Fruit fly (Drosophila melanogaster) whole organism, embryonic: ENCODE results near the gene nerfin-2.

ENCODE experiments used
- Ada2b ChIP-seq: fragments of 200-800 bp; sonication (Bioruptor generic); IDR thresholded peaks from 2 replicates; pipeline ENCODE4 v1.3.6; 2022; ENCODE audit warnings: missing biosample characterization, missing genetic modification characterization
- Blimp-1 ChIP-seq: fragments of 200-800 bp; sonication (Bioruptor generic); optimal IDR thresholded peaks from 3 replicates; lab custom pipeline; 2018; ENCODE audit warnings: missing biosample characterization, missing genetic modification characterization, mild to moderate bottlenecking, moderate library complexity, missing genetic modification reagents
- CG10274 ChIP-seq: fragments of 200-800 bp; sonication (Bioruptor generic); optimal IDR thresholded peaks from 3 replicates; lab custom pipeline; 2017; ENCODE audit warnings: missing biosample characterization, mild to moderate bottlenecking, missing genetic modification characterization
- CG11398 ChIP-seq: fragments of 200-800 bp; sonication (Bioruptor generic); optimal IDR thresholded peaks from 2 replicates; lab custom pipeline; 2016; ENCODE audit warnings: missing biosample characterization, missing genetic modification characterization
- CG11695 ChIP-seq: fragments of 200-800 bp; sonication (Bioruptor generic); IDR thresholded peaks from 3 replicates; pipeline ENCODE4 v1.3.6; 2022; ENCODE audit warnings: missing biosample characterization, missing genetic modification characterization
- CG11696 ChIP-seq: fragments of 200-800 bp; sonication (Bioruptor generic); IDR thresholded peaks from 2 replicates; pipeline ENCODE4 v1.3.6; 2022; ENCODE audit warnings: missing biosample characterization, missing genetic modification characterization
- CG12104 ChIP-seq: fragments of 200-800 bp; sonication (Bioruptor generic); optimal IDR thresholded peaks from 3 replicates; lab custom pipeline; 2016; ENCODE audit warnings: missing biosample characterization, missing genetic modification characterization
- CG12219 ChIP-seq: fragments of 200-800 bp; sonication (Bioruptor generic); optimal IDR thresholded peaks from 3 replicates; lab custom pipeline; 2018; ENCODE audit warnings: missing biosample characterization, mild to moderate bottlenecking, missing genetic modification characterization
- CG12391 ChIP-seq: fragments of 200-800 bp; sonication (Bioruptor generic); optimal IDR thresholded peaks from 3 replicates; lab custom pipeline; 2018; ENCODE audit warnings: missing biosample characterization, mild to moderate bottlenecking, missing genetic modification characterization, moderate library complexity
- CG13624 ChIP-seq: fragments of 200-800 bp; sonication (Bioruptor generic); optimal IDR thresholded peaks from 2 replicates; lab custom pipeline; 2016; ENCODE audit warnings: missing biosample characterization, missing genetic modification characterization
- CG13775 ChIP-seq: fragments of 200-800 bp; sonication (Bioruptor generic); optimal IDR thresholded peaks from 3 replicates; lab custom pipeline; 2017; ENCODE audit warnings: missing biosample characterization, mild to moderate bottlenecking, missing genetic modification characterization
- CG14965 ChIP-seq: fragments of 200-800 bp; sonication (Bioruptor generic); optimal IDR thresholded peaks from 2 replicates; lab custom pipeline; 2016; ENCODE audit warnings: missing biosample characterization, missing genetic modification characterization, borderline replicate concordance
- CG17568 ChIP-seq: fragments of 200-800 bp; sonication (Bioruptor generic); optimal IDR thresholded peaks from 2 replicates; lab custom pipeline; 2018; ENCODE audit warnings: missing biosample characterization, mild to moderate bottlenecking, missing genetic modification characterization, moderate library complexity
- CG17912 ChIP-seq: fragments of 200-800 bp; sonication (Bioruptor generic); optimal IDR thresholded peaks from 2 replicates; lab custom pipeline; 2018; ENCODE audit warnings: missing biosample characterization, mild to moderate bottlenecking, missing genetic modification characterization
- CG1792 ChIP-seq: fragments of 200-800 bp; sonication (Bioruptor generic); optimal IDR thresholded peaks from 2 replicates; lab custom pipeline; 2016; ENCODE audit warnings: missing biosample characterization, missing genetic modification characterization
- CG1832 ChIP-seq: fragments of 200-800 bp; sonication (Bioruptor generic); optimal IDR thresholded peaks from 2 replicates; lab custom pipeline; 2017; ENCODE audit warnings: missing biosample characterization, mild to moderate bottlenecking, missing genetic modification characterization, inconsistent platforms
- CG18764 ChIP-seq: fragments of 200-800 bp; sonication (Bioruptor generic); optimal IDR thresholded peaks from 3 replicates; lab custom pipeline; 2016; ENCODE audit warnings: missing biosample characterization, missing genetic modification characterization
- CG2199 ChIP-seq: fragments of 200-800 bp; sonication (Bioruptor generic); IDR thresholded peaks from 3 replicates; pipeline ENCODE4 v1.3.6; 2022; ENCODE audit warnings: missing biosample characterization, missing genetic modification characterization
- CG31388 ChIP-seq: fragments of 200-800 bp; sonication (Bioruptor generic); optimal IDR thresholded peaks from 2 replicates; lab custom pipeline; 2016; ENCODE audit warnings: missing biosample characterization, missing genetic modification characterization
- CG3838 ChIP-seq: fragments of 200-800 bp; sonication (Bioruptor generic); optimal IDR thresholded peaks from 3 replicates; lab custom pipeline; 2016; ENCODE audit warnings: missing biosample characterization, missing genetic modification characterization
- CG6175 ChIP-seq: fragments of 200-800 bp; sonication (Bioruptor generic); IDR thresholded peaks from 3 replicates; pipeline ENCODE4 v1.3.6; 2022; ENCODE audit warnings: missing biosample characterization, missing genetic modification characterization
- Chrac-16 ChIP-seq: fragments of 200-800 bp; sonication (Bioruptor generic); optimal IDR thresholded peaks from 3 replicates; lab custom pipeline; 2016; ENCODE audit warnings: missing biosample characterization, missing genetic modification characterization
- Dp ChIP-seq: fragments of 200-800 bp; sonication (Bioruptor generic); optimal IDR thresholded peaks from 2 replicates; lab custom pipeline; 2018; ENCODE audit warnings: missing biosample characterization, mild to moderate bottlenecking, missing genetic modification characterization, moderate library complexity
- Dref ChIP-seq: fragments of 200-800 bp; sonication (Bioruptor generic); IDR thresholded peaks from 2 replicates; pipeline ENCODE4 v1.3.6; 2022; ENCODE audit warnings: missing biosample characterization, missing genetic modification characterization
- E2f1 ChIP-seq: fragments of 200-800 bp; sonication (Bioruptor generic); IDR thresholded peaks from 2 replicates; pipeline ENCODE4 v1.3.6; 2022; ENCODE audit warnings: missing biosample characterization, missing genetic modification characterization
- Hey ChIP-seq: fragments of 200-800 bp; sonication (Bioruptor generic); optimal IDR thresholded peaks from 3 replicates; lab custom pipeline; 2018; ENCODE audit warnings: missing biosample characterization, mild to moderate bottlenecking, missing genetic modification characterization
- Hr78 ChIP-seq, 2 experiments: fragments of 200-800 bp in 1 of 2; fragments of >200 bp in 1 of 2; sonication (Bioruptor generic) in 1 of 2; optimal IDR thresholded peaks; 2 replicates each; lab custom pipeline; 2017 to 2019; ENCODE audit warnings: missing biosample characterization in 2 of 2, missing genetic modification characterization in 2 of 2, mild to moderate bottlenecking in 1 of 2, moderate library complexity in 1 of 2
- MBD-R2 ChIP-seq: fragments of 200-800 bp; sonication (Bioruptor generic); IDR thresholded peaks from 2 replicates; pipeline ENCODE4 v1.3.6; 2022; ENCODE audit warnings: missing biosample characterization, missing genetic modification characterization
- Mes4 ChIP-seq: fragments of 200-800 bp; sonication (Bioruptor generic); optimal IDR thresholded peaks from 2 replicates; lab custom pipeline; 2016; ENCODE audit warnings: missing biosample characterization, missing genetic modification characterization
- Nf-YC ChIP-seq: fragments of 200-800 bp; optimal IDR thresholded peaks from 3 replicates; lab custom pipeline; 2019; ENCODE audit warnings: missing biosample characterization, mild to moderate bottlenecking, missing genetic modification characterization, moderate library complexity
- Sox102F ChIP-seq: fragments of 200-800 bp; sonication (Bioruptor generic); optimal IDR thresholded peaks from 2 replicates; lab custom pipeline; 2018; ENCODE audit warnings: missing biosample characterization, mild to moderate bottlenecking, missing genetic modification characterization, moderate library complexity
- Tbp ChIP-seq: fragments of >200 bp; optimal IDR thresholded peaks from 2 replicates; lab custom pipeline; 2018; ENCODE audit warnings: missing biosample characterization, missing genetic modification characterization
- Usf ChIP-seq: fragments of 200-800 bp; sonication (Bioruptor generic); optimal IDR thresholded peaks from 2 replicates; lab custom pipeline; 2017; ENCODE audit warnings: missing genotype, missing biosample characterization, missing genetic modification characterization
- ap ChIP-seq: fragments of 200-800 bp; sonication (Bioruptor generic); IDR thresholded peaks from 2 replicates; pipeline ENCODE4 v1.3.6; 2022; ENCODE audit warnings: missing biosample characterization, missing genetic modification characterization
- crol ChIP-seq: fragments of 200-800 bp; sonication (Bioruptor generic); IDR thresholded peaks from 2 replicates; pipeline ENCODE4 v1.3.6; 2022; ENCODE audit warnings: missing biosample characterization, missing genetic modification characterization
- dimm ChIP-seq: fragments of 200-800 bp; sonication (Bioruptor generic); IDR thresholded peaks from 2 replicates; pipeline ENCODE4 v1.3.6; 2022; ENCODE audit warnings: missing biosample characterization, missing genetic modification characterization
- fd3F ChIP-seq: fragments of 200-800 bp; sonication (Bioruptor generic); optimal IDR thresholded peaks from 2 replicates; lab custom pipeline; 2018; ENCODE audit warnings: missing biosample characterization, mild to moderate bottlenecking, missing genetic modification characterization, moderate library complexity
- kah ChIP-seq: fragments of 200-800 bp; sonication (Bioruptor generic); optimal IDR thresholded peaks from 2 replicates; lab custom pipeline; 2018; ENCODE audit warnings: missing biosample characterization, mild to moderate bottlenecking, missing genetic modification characterization
- knrl ChIP-seq: fragments of 200-800 bp; sonication (Bioruptor generic); IDR thresholded peaks from 3 replicates; pipeline ENCODE4 v1.3.6; 2022; ENCODE audit warnings: missing biosample characterization, missing genetic modification characterization; ENCODE audit not compliant: partially characterized antibody
- nerfin-2 ChIP-seq: fragments of 200-800 bp; sonication (Bioruptor generic); IDR thresholded peaks from 2 replicates; pipeline ENCODE4 v1.3.6; 2022; ENCODE audit warnings: missing biosample characterization, missing genetic modification characterization; ENCODE audit not compliant: partially characterized antibody
- onecut ChIP-seq: fragments of 200-800 bp; sonication (Bioruptor generic); IDR thresholded peaks from 2 replicates; pipeline ENCODE4 v1.3.6; 2022; ENCODE audit warnings: missing biosample characterization, missing genetic modification characterization
- pan ChIP-seq, 4 experiments: fragments of >200 bp in 3 of 4; fragments of 200-800 bp in 1 of 4; sonication (Bioruptor generic) in 1 of 4; optimal IDR thresholded peaks in 3 of 4; IDR thresholded peaks in 1 of 4; 2 replicates each; pipeline versions ENCODE4 v1.3.6 to Lab custom; 2017 to 2022; ENCODE audit warnings: missing biosample characterization in 2 of 4, missing genetic modification characterization in 2 of 4, mixed read lengths in 1 of 4
- prd ChIP-seq, 3 experiments: fragments of >200 bp in 2 of 3; fragments of 200-800 bp in 1 of 3; sonication (Bioruptor generic) in 1 of 3; optimal IDR thresholded peaks in 2 of 3; IDR thresholded peaks in 1 of 3; 2 replicates in 2 of 3; 3 replicates in 1 of 3; pipeline versions ENCODE4 v1.3.6 to Lab custom; 2017 to 2022; ENCODE audit warnings: missing biosample characterization in 1 of 3, missing genetic modification characterization in 1 of 3
- pros ChIP-seq: fragments of 200-800 bp; sonication (Bioruptor generic); optimal IDR thresholded peaks from 3 replicates; lab custom pipeline; 2019; ENCODE audit warnings: missing biosample characterization, mild to moderate bottlenecking, missing genetic modification characterization, moderate library complexity
- sd ChIP-seq: fragments of 200-800 bp; sonication (Bioruptor generic); optimal IDR thresholded peaks from 3 replicates; lab custom pipeline; 2018; ENCODE audit warnings: missing biosample characterization, mild to moderate bottlenecking, missing genetic modification characterization, moderate library complexity
- tap ChIP-seq: fragments of 200-800 bp; optimal IDR thresholded peaks from 3 replicates; lab custom pipeline; 2019; ENCODE audit warnings: missing biosample characterization, mild to moderate bottlenecking, missing genetic modification characterization, moderate library complexity
- wek ChIP-seq: fragments of 200-800 bp; sonication (Bioruptor generic); optimal IDR thresholded peaks from 3 replicates; lab custom pipeline; 2018; ENCODE audit warnings: missing biosample characterization, mild to moderate bottlenecking, missing genetic modification characterization, moderate library complexity
- z ChIP-seq: fragments of 200-800 bp; sonication (Bioruptor generic); IDR thresholded peaks from 3 replicates; pipeline ENCODE4 v1.3.6; 2022; ENCODE audit warnings: missing biosample characterization, missing genetic modification characterization
- zen ChIP-seq: fragments of 200-800 bp; sonication (Bioruptor generic); optimal IDR thresholded peaks from 3 replicates; lab custom pipeline; 2018; ENCODE audit warnings: missing biosample characterization, mild to moderate bottlenecking, missing genetic modification characterization, moderate library complexity

nerfin-2 gene

dm6 chr3R:10109938-10110337 is 39.0 kb downstream of the nerfin-2 start, which contains the start of gene Fmr1 (continued):
- TF ChIP-seq Usf (GFP tag; lab: Kevin White, UChicago) (no peak), MBD-R2 (GFP tag; lab: Robert Waterston, UW) (peak; percentile 33; the same call in 1 of the 2 replicates), CG1832 (no peak), CG17912 (no peak), E2f1 (GFP tag; lab: Robert Waterston, UW) (0 out of 2 replicates have a peak, but pooled peaks have one; percentile 32), nerfin-2 (GFP tag; lab: Robert Waterston, UW) (no peak), onecut (GFP tag; lab: Robert Waterston, UW) (no peak), Sox102F (GFP tag; lab: Kevin White, UChicago) (peak; percentile 42), CG10274 (no peak), Blimp-1 (no peak), CG14965 (GFP tag; lab: Kevin White, UChicago) (no peak), pros (GFP tag; lab: Kevin White, UChicago) (no peak), CG3838 (GFP tag; lab: Kevin White, UChicago) (no peak), zen (peak; percentile 36), Nf-YC (tag; lab: Kevin White, UChicago) (peak; percentile 24), Dref (GFP tag; lab: Robert Waterston, UW) (peak; percentile 42; the same call in 1 of the 2 replicates), CG12104 (no peak), CG11695 (no peak), CG13624 (GFP tag; lab: Kevin White, UChicago) (peak; percentile 59), wek (GFP tag; lab: Kevin White, UChicago) (no peak), Ada2b (GFP tag; lab: Robert Waterston, UW) (no peak; the same call in 1 of the 2 replicates), CG17568 (no peak), Chrac-16 (GFP tag; lab: Kevin White, UChicago) (peak; percentile 18), tap (tag; lab: Kevin White, UChicago) (no peak), CG6175 (GFP tag; lab: Robert Waterston, UW) (no peak), fd3F (GFP tag; lab: Kevin White, UChicago) (peak; percentile 49), sd (tag; lab: Kevin White, UChicago) (no peak), ap (0 out of 2 replicates have a peak, but pooled peaks have one; percentile 23), CG18764 (peak; percentile 31), Hr78 (GFP tag; optimal IDR thresholded peaks at IDR 0.05; lab: Kevin White, UChicago) (no peak), CG2199 (GFP tag; lab: Robert Waterston, UW) (0 out of 3 replicates have a peak, but pooled peaks have one; percentile 51), CG12219 (GFP tag; lab: Kevin White, UChicago) (no peak), CG1792 (GFP tag; lab: Kevin White, UChicago) (peak; percentile 52), CG13775 (GFP tag; lab: Kevin White, UChicago) (peak; percentile 66), crol (GFP tag; lab: Robert Waterston, UW) (no peak), CG11398 (GFP tag; lab: Kevin White, UChicago) (peak; percentile 5), dimm (no peak), CG11696 (GFP tag; lab: Robert Waterston, UW) (no peak), z (GFP tag; lab: Robert Waterston, UW) (no peak), CG12391 (tag; lab: Kevin White, UChicago) (peak; percentile 61), prd (optimal IDR thresholded peaks at IDR 0.05; lab: Kevin White, UChicago) (no peak), prd (GFP tag; IDR thresholded peaks at IDR 0.05; lab: Robert Waterston, UW) (peak; percentile 59; the same call in 2 of the 3 replicates), Tbp (GFP tag; lab: Kevin White, UChicago) (no peak), Hey (tag; lab: Kevin White, UChicago) (no peak), knrl (GFP tag; lab: Robert Waterston, UW) (peak; percentile 49; the same call in 1 of the 3 replicates), Dp (GFP tag; lab: Kevin White, UChicago) (peak; percentile 99), kah (GFP tag; lab: Kevin White, UChicago) (no peak), pan (optimal IDR thresholded peaks at IDR 0.05; lab: Kevin White, UChicago) (no peak), pan (GFP tag; optimal IDR thresholded peaks at IDR 0.05 in 1 of 2, IDR thresholded peaks at IDR 0.05 in 1 of 2) (peak in 1 of 2 experiments; percentile 58), CG31388 (no peak), Mes4 (peak; percentile 4)
